Fruit fly (Drosophila melanogaster) whole organism, embryonic: ENCODE results near the gene kirre.

Source experiments
- Abd-B ChIP-seq: fragments of 200-800 bp; sonication (Bioruptor generic); optimal IDR thresholded peaks from 2 replicates; lab custom pipeline; 2018; ENCODE audit warnings: missing biosample characterization, mild to moderate bottlenecking, missing genetic modification characterization, moderate library complexity
- Adf1 ChIP-seq: fragments of 200-800 bp; sonication (Bioruptor generic); IDR thresholded peaks from 2 replicates; pipeline ENCODE4 v1.3.6; 2022; ENCODE audit warnings: missing biosample characterization, missing genetic modification characterization
- Aef1 ChIP-seq: fragments of 200-800 bp; sonication (Bioruptor generic); IDR thresholded peaks from 3 replicates; pipeline ENCODE4 v1.3.6; 2022; ENCODE audit warnings: missing biosample characterization, missing genetic modification characterization
- Asciz ChIP-seq: fragments of 200-800 bp; sonication (Bioruptor generic); optimal IDR thresholded peaks from 2 replicates; lab custom pipeline; 2017; ENCODE audit warnings: missing biosample characterization, mild to moderate bottlenecking, missing genetic modification characterization, missing genetic modification reagents
- Atf-2 ChIP-seq: fragments of 200-800 bp; sonication (Bioruptor generic); optimal IDR thresholded peaks from 2 replicates; lab custom pipeline; 2016; ENCODE audit warnings: missing biosample characterization, missing genetic modification characterization
- Awh ChIP-seq: fragments of 200-800 bp; sonication (Bioruptor generic); IDR thresholded peaks from 2 replicates; pipeline ENCODE4, ENCODE4 v1.3.6; 2022; ENCODE audit warnings: missing biosample characterization, missing genetic modification characterization
- Blimp-1 ChIP-seq: fragments of 200-800 bp; sonication (Bioruptor generic); optimal IDR thresholded peaks from 3 replicates; lab custom pipeline; 2018; ENCODE audit warnings: missing biosample characterization, missing genetic modification characterization, mild to moderate bottlenecking, moderate library complexity, missing genetic modification reagents
- CG11247 ChIP-seq: fragments of 200-800 bp; sonication (Bioruptor generic); IDR thresholded peaks from 2 replicates; pipeline ENCODE4 v1.3.6; 2022; ENCODE audit warnings: missing biosample characterization, missing genetic modification characterization
- CG12769 ChIP-seq: fragments of 200-800 bp; sonication (Bioruptor generic); optimal IDR thresholded peaks from 2 replicates; lab custom pipeline; 2019; ENCODE audit warnings: missing biosample characterization, mild to moderate bottlenecking, missing genetic modification characterization, moderate library complexity
- CG13894 ChIP-seq: fragments of 200-800 bp; sonication (Bioruptor generic); optimal IDR thresholded peaks from 3 replicates; lab custom pipeline; 2018; ENCODE audit warnings: missing biosample characterization, mild to moderate bottlenecking, missing genetic modification characterization, moderate library complexity
- CG14667 ChIP-seq: fragments of 200-800 bp; sonication (Bioruptor generic); IDR thresholded peaks from 2 replicates; pipeline ENCODE4 v1.3.6; 2022; ENCODE audit warnings: missing biosample characterization, missing genetic modification characterization
- CG17912 ChIP-seq: fragments of 200-800 bp; sonication (Bioruptor generic); optimal IDR thresholded peaks from 2 replicates; lab custom pipeline; 2018; ENCODE audit warnings: missing biosample characterization, mild to moderate bottlenecking, missing genetic modification characterization
- CG18262 ChIP-seq: fragments of 200-800 bp; optimal IDR thresholded peaks from 3 replicates; lab custom pipeline; 2019; ENCODE audit warnings: missing biosample characterization, mild to moderate bottlenecking, missing genetic modification characterization, moderate library complexity
- CG2199 ChIP-seq: fragments of 200-800 bp; sonication (Bioruptor generic); IDR thresholded peaks from 3 replicates; pipeline ENCODE4 v1.3.6; 2022; ENCODE audit warnings: missing biosample characterization, missing genetic modification characterization
- CG4424 ChIP-seq: fragments of 200-800 bp; sonication (Bioruptor generic); optimal IDR thresholded peaks from 3 replicates; lab custom pipeline; 2016; ENCODE audit warnings: missing biosample characterization, missing genetic modification characterization
- CG4820 ChIP-seq: fragments of 200-800 bp; sonication (Bioruptor generic); optimal IDR thresholded peaks from 3 replicates; lab custom pipeline; 2016; ENCODE audit warnings: missing biosample characterization, missing genetic modification characterization
- CG6175 ChIP-seq: fragments of 200-800 bp; sonication (Bioruptor generic); IDR thresholded peaks from 3 replicates; pipeline ENCODE4 v1.3.6; 2022; ENCODE audit warnings: missing biosample characterization, missing genetic modification characterization
- CG7556 ChIP-seq: fragments of 200-800 bp; sonication (Bioruptor generic); optimal IDR thresholded peaks from 2 replicates; lab custom pipeline; 2017; ENCODE audit warnings: missing biosample characterization, mild to moderate bottlenecking, missing genetic modification characterization
- CG7786 ChIP-seq: fragments of 200-800 bp; sonication (Bioruptor generic); optimal IDR thresholded peaks from 2 replicates; lab custom pipeline; 2016; ENCODE audit warnings: missing biosample characterization, missing genetic modification characterization
- CG7839 ChIP-seq: fragments of 200-800 bp; sonication (Bioruptor generic); optimal IDR thresholded peaks from 3 replicates; lab custom pipeline; 2018; ENCODE audit warnings: missing biosample characterization, mild to moderate bottlenecking, missing genetic modification characterization, moderate library complexity
- CG8388 ChIP-seq: fragments of 200-800 bp; sonication (Bioruptor generic); optimal IDR thresholded peaks from 2 replicates; lab custom pipeline; 2019; ENCODE audit warnings: missing biosample characterization, mild to moderate bottlenecking, missing genetic modification characterization, moderate library complexity
- CG8765 ChIP-seq: fragments of 200-800 bp; sonication (Bioruptor generic); IDR thresholded peaks from 2 replicates; pipeline ENCODE4 v1.3.6; 2022; ENCODE audit warnings: missing biosample characterization, missing genetic modification characterization
- CG9437 ChIP-seq: fragments of 200-800 bp; sonication (Bioruptor generic); optimal IDR thresholded peaks from 2 replicates; lab custom pipeline; 2018; ENCODE audit warnings: missing biosample characterization, mild to moderate bottlenecking, missing genetic modification characterization
- Dip2 ChIP-seq: fragments of 200-800 bp; sonication (Bioruptor generic); IDR thresholded peaks from 2 replicates; pipeline ENCODE4 v1.3.6; 2022; ENCODE audit warnings: missing biosample characterization, missing genetic modification characterization
- Drgx ChIP-seq: fragments of 200-800 bp; sonication (Bioruptor generic); IDR thresholded peaks from 2 replicates; pipeline ENCODE4 v1.3.6; 2022; ENCODE audit warnings: missing biosample characterization, missing genetic modification characterization
- H2.0 ChIP-seq: fragments of 200-800 bp; sonication (Bioruptor generic); IDR thresholded peaks from 2 replicates; pipeline ENCODE4 v1.3.6; 2022; ENCODE audit warnings: missing biosample characterization, missing genetic modification characterization
- Hey ChIP-seq: fragments of 200-800 bp; sonication (Bioruptor generic); optimal IDR thresholded peaks from 3 replicates; lab custom pipeline; 2018; ENCODE audit warnings: missing biosample characterization, mild to moderate bottlenecking, missing genetic modification characterization
- HmgZ ChIP-seq: fragments of 200-800 bp; sonication (Bioruptor generic); optimal IDR thresholded peaks from 2 replicates; lab custom pipeline; 2018; ENCODE audit warnings: missing biosample characterization, mild to moderate bottlenecking, missing genetic modification characterization
- NFAT ChIP-seq: fragments of 200-800 bp; sonication (Bioruptor generic); IDR thresholded peaks from 2 replicates; pipeline ENCODE4 v1.3.6; 2022; ENCODE audit warnings: missing biosample characterization, missing genetic modification characterization
- Trl ChIP-seq, 3 experiments: fragments of >200 bp in 2 of 3; fragments of 200-800 bp in 1 of 3; sonication (Bioruptor generic) in 1 of 3; optimal IDR thresholded peaks; 2 replicates in 1 of 3; 3 replicates in 2 of 3; lab custom pipeline; 2016 to 2017; ENCODE audit warnings: missing biosample characterization in 1 of 3, missing genetic modification characterization in 1 of 3
- az2 ChIP-seq: fragments of 200-800 bp; sonication (Bioruptor generic); optimal IDR thresholded peaks from 3 replicates; lab custom pipeline; 2016; ENCODE audit warnings: missing biosample characterization, missing genetic modification characterization
- bbx ChIP-seq: fragments of 200-800 bp; sonication (Bioruptor generic); IDR thresholded peaks from 2 replicates; pipeline ENCODE4 v1.3.6; 2022; ENCODE audit warnings: missing biosample characterization, missing genetic modification characterization; ENCODE audit not compliant: partially characterized antibody
- bsh ChIP-seq, 2 experiments: fragments of 200-800 bp; sonication (Bioruptor generic); optimal IDR thresholded peaks; 2 replicates each; lab custom pipeline; 2017 to 2018; ENCODE audit warnings: mild to moderate bottlenecking in 2 of 2, missing biosample characterization in 2 of 2, missing genetic modification characterization in 2 of 2, moderate library complexity in 1 of 2
- cad ChIP-seq: fragments of >200 bp; optimal IDR thresholded peaks from 2 replicates; lab custom pipeline; 2017; ENCODE audit warnings: missing biosample characterization, missing genetic modification characterization
- cato ChIP-seq: fragments of 200-800 bp; sonication (Bioruptor generic); optimal IDR thresholded peaks from 2 replicates; lab custom pipeline; 2016; ENCODE audit warnings: missing biosample characterization, missing genetic modification characterization, borderline replicate concordance
- chif ChIP-seq, 2 experiments: fragments of 200-800 bp; sonication (Bioruptor generic); optimal IDR thresholded peaks; 3 replicates each; lab custom pipeline; 2016; ENCODE audit warnings: missing biosample characterization in 2 of 2, missing genetic modification characterization in 2 of 2
- chm ChIP-seq: fragments of 200-800 bp; sonication (Bioruptor generic); IDR thresholded peaks from 2 replicates; pipeline ENCODE4 v1.3.6; 2022; ENCODE audit warnings: missing biosample characterization, missing genetic modification characterization
- crc ChIP-seq: fragments of 200-800 bp; sonication (Bioruptor generic); optimal IDR thresholded peaks from 2 replicates; lab custom pipeline; 2016; ENCODE audit warnings: missing biosample characterization, missing genetic modification characterization
- dmrt99B ChIP-seq: fragments of 200-800 bp; sonication (Bioruptor generic); optimal IDR thresholded peaks from 2 replicates; lab custom pipeline; 2018; ENCODE audit warnings: missing biosample characterization, mild to moderate bottlenecking, missing genetic modification characterization, moderate library complexity
- ftz-f1 ChIP-seq: fragments of 200-800 bp; sonication (Bioruptor generic); optimal IDR thresholded peaks from 2 replicates; lab custom pipeline; 2016; ENCODE audit warnings: missing biosample characterization, missing genetic modification characterization
- kah ChIP-seq: fragments of 200-800 bp; sonication (Bioruptor generic); optimal IDR thresholded peaks from 2 replicates; lab custom pipeline; 2018; ENCODE audit warnings: missing biosample characterization, mild to moderate bottlenecking, missing genetic modification characterization
- lab ChIP-seq: fragments of 200-800 bp; sonication (Bioruptor generic); optimal IDR thresholded peaks from 3 replicates; lab custom pipeline; 2017; ENCODE audit warnings: missing biosample characterization, missing genetic modification characterization, mild to moderate bottlenecking, moderate library complexity, missing genetic modification reagents
- mam ChIP-seq: fragments of 200-800 bp; sonication (Bioruptor generic); optimal IDR thresholded peaks from 3 replicates; lab custom pipeline; 2016; ENCODE audit warnings: missing biosample characterization, missing genetic modification characterization
- rib ChIP-seq: fragments of 200-800 bp; sonication (Bioruptor generic); IDR thresholded peaks from 2 replicates; pipeline ENCODE4 v1.3.6; 2022; ENCODE audit warnings: missing biosample characterization, missing genetic modification characterization
- sd ChIP-seq: fragments of 200-800 bp; sonication (Bioruptor generic); optimal IDR thresholded peaks from 3 replicates; lab custom pipeline; 2018; ENCODE audit warnings: missing biosample characterization, mild to moderate bottlenecking, missing genetic modification characterization, moderate library complexity
- seq ChIP-seq: fragments of 200-800 bp; sonication (Bioruptor generic); IDR thresholded peaks from 2 replicates; pipeline ENCODE4 v1.3.6; 2022; ENCODE audit warnings: missing biosample characterization, missing genetic modification characterization
- sisA ChIP-seq: fragments of 200-800 bp; sonication (Bioruptor generic); IDR thresholded peaks from 2 replicates; pipeline ENCODE4 v1.3.6; 2022; ENCODE audit warnings: missing biosample characterization, missing genetic modification characterization
- usp ChIP-seq: fragments of >200 bp; optimal IDR thresholded peaks from 2 replicates; lab custom pipeline; 2017; ENCODE audit warnings: missing biosample characterization, missing genetic modification characterization

Gene kirre

dm6 chrX:3025510-3026216 is 285.5 kb downstream of the kirre start (continued):
- TF ChIP-seq CG11247 (GFP tag; lab: Robert Waterston, UW) (peak; percentile 61; the same call in 1 of the 2 replicates), CG17912 (no peak), CG14667 (GFP tag; lab: Robert Waterston, UW) (0 out of 2 replicates have a peak, but pooled peaks have one; percentile 20), bsh (GFP tag; optimal IDR thresholded peaks at IDR 0.05; lab: Kevin White, UChicago) (peak in 1 of 2 experiments; percentile 78), CG18262 (tag; lab: Kevin White, UChicago) (peak; percentile 71), lab (GFP tag; lab: Kevin White, UChicago) (peak; percentile 67), rib (GFP tag; lab: Robert Waterston, UW) (peak; percentile 16; the same call in 1 of the 2 replicates), CG7839 (tag; lab: Kevin White, UChicago) (peak; percentile 73), sd (peak; percentile 47), Dip2 (GFP tag; lab: Robert Waterston, UW) (no peak), mam (GFP tag; lab: Kevin White, UChicago) (peak; percentile 67), Hey (tag; lab: Kevin White, UChicago) (no peak), sisA (GFP tag; lab: Robert Waterston, UW) (peak; percentile 39; the same call in 1 of the 2 replicates), chm (GFP tag; lab: Robert Waterston, UW) (no peak), CG8765 (GFP tag; lab: Robert Waterston, UW) (0 out of 2 replicates have a peak, but pooled peaks have one; percentile 27), CG7786 (GFP tag; lab: Kevin White, UChicago) (peak; percentile 44), CG13894 (tag; lab: Kevin White, UChicago) (peak; percentile 18), bbx (GFP tag; lab: Robert Waterston, UW) (no peak), CG12769 (peak; percentile 71), az2 (peak; percentile 66), CG2199 (GFP tag; lab: Robert Waterston, UW) (0 out of 3 replicates have a peak, but pooled peaks have one; percentile 21), seq (GFP tag; lab: Robert Waterston, UW) (peak; percentile 57), CG6175 (GFP tag; lab: Robert Waterston, UW) (peak; percentile 48; the same call in 1 of the 3 replicates), cato (GFP tag; lab: Kevin White, UChicago) (no peak), Trl (optimal IDR thresholded peaks at IDR 0.05; lab: Kevin White, UChicago) (no peak), Trl (GFP tag; optimal IDR thresholded peaks at IDR 0.05; lab: Kevin White, UChicago) (peak; percentile 78), Atf-2 (peak; percentile 33), Adf1 (0 out of 2 replicates have a peak, but pooled peaks have one; percentile 12), Abd-B (GFP tag; lab: Kevin White, UChicago) (peak; percentile 54), CG8388 (peak; percentile 55), CG7556 (peak; percentile 42), CG4424 (peak; percentile 50), Drgx (GFP tag; lab: Robert Waterston, UW) (peak; percentile 29; the same call in 1 of the 2 replicates), NFAT (GFP tag; lab: Robert Waterston, UW) (no peak; the same call in 1 of the 2 replicates), ftz-f1 (GFP tag; lab: Kevin White, UChicago) (no peak), HmgZ (tag; lab: Kevin White, UChicago) (peak; percentile 18), CG4820 (GFP tag; lab: Kevin White, UChicago) (peak; percentile 49), CG9437 (peak; percentile 26), Aef1 (peak; percentile 63; the same call in 2 of the 3 replicates), Awh (GFP tag; lab: Robert Waterston, UW) (0 out of 2 replicates have a peak, but pooled peaks have one; percentile 48), kah (GFP tag; lab: Kevin White, UChicago) (no peak), crc (GFP tag; lab: Kevin White, UChicago) (peak; percentile 43), dmrt99B (tag; lab: Kevin White, UChicago) (peak; percentile 65), Blimp-1 (peak; percentile 62), chif (GFP tag; optimal IDR thresholded peaks at IDR 0.05; lab: Kevin White, UChicago) (peak; percentile 65 to 73), H2.0 (peak; percentile 67), usp (GFP tag; lab: Kevin White, UChicago) (no peak), Asciz (GFP tag; lab: Kevin White, UChicago) (no peak), cad (GFP tag; lab: Kevin White, UChicago) (no peak)
